Fruit fly (Drosophila melanogaster) whole organism, embryonic: ENCODE results near the gene Ndfip.
A peak's percentile ranks its signal among the peaks of the same experiment; 100 is the strongest.

ENCODE experiments used
- B-H2 ChIP-seq: fragments of 200-800 bp; sonication (Bioruptor generic); optimal IDR thresholded peaks from 2 replicates; lab custom pipeline; 2018; ENCODE audit warnings: missing biosample characterization, mild to moderate bottlenecking, missing genetic modification characterization
- CG10654 ChIP-seq: fragments of 200-800 bp; sonication (Bioruptor generic); optimal IDR thresholded peaks from 2 replicates; lab custom pipeline; 2016; ENCODE audit warnings: missing biosample characterization, missing genetic modification characterization
- CG10959 ChIP-seq: fragments of 200-800 bp; sonication (Bioruptor generic); IDR thresholded peaks from 2 replicates; pipeline ENCODE4 v1.3.6; 2022; ENCODE audit warnings: missing biosample characterization, missing genetic modification characterization
- CG10979 ChIP-seq: fragments of 200-800 bp; sonication (Bioruptor generic); optimal IDR thresholded peaks from 2 replicates; lab custom pipeline; 2018; ENCODE audit warnings: missing biosample characterization, mild to moderate bottlenecking, missing genetic modification characterization, moderate library complexity
- CG11560 ChIP-seq: fragments of 200-800 bp; sonication (Bioruptor generic); IDR thresholded peaks from 3 replicates; pipeline ENCODE4 v1.3.6; 2022; ENCODE audit warnings: missing biosample characterization, missing genetic modification characterization
- CG11695 ChIP-seq: fragments of 200-800 bp; sonication (Bioruptor generic); IDR thresholded peaks from 3 replicates; pipeline ENCODE4 v1.3.6; 2022; ENCODE audit warnings: missing biosample characterization, missing genetic modification characterization
- CG1233 ChIP-seq: fragments of 200-800 bp; sonication (Bioruptor generic); optimal IDR thresholded peaks from 4 replicates; lab custom pipeline; 2018; ENCODE audit warnings: missing biosample characterization, mild to moderate bottlenecking, missing genetic modification characterization
- CG12391 ChIP-seq: fragments of 200-800 bp; sonication (Bioruptor generic); optimal IDR thresholded peaks from 3 replicates; lab custom pipeline; 2018; ENCODE audit warnings: missing biosample characterization, mild to moderate bottlenecking, missing genetic modification characterization, moderate library complexity
- CG16779 ChIP-seq: fragments of 200-800 bp; sonication (Bioruptor generic); IDR thresholded peaks from 2 replicates; pipeline ENCODE4 v1.3.6; 2022; ENCODE audit warnings: missing biosample characterization, missing genetic modification characterization
- CG1832 ChIP-seq: fragments of 200-800 bp; sonication (Bioruptor generic); optimal IDR thresholded peaks from 2 replicates; lab custom pipeline; 2017; ENCODE audit warnings: missing biosample characterization, mild to moderate bottlenecking, missing genetic modification characterization, inconsistent platforms
- CG18619 ChIP-seq: fragments of 200-800 bp; sonication (Bioruptor generic); optimal IDR thresholded peaks from 3 replicates; lab custom pipeline; 2017; ENCODE audit warnings: missing biosample characterization, mild to moderate bottlenecking, missing genetic modification characterization
- CG3065 ChIP-seq: fragments of 200-800 bp; sonication (Bioruptor generic); optimal IDR thresholded peaks from 2 replicates; lab custom pipeline; 2016; ENCODE audit warnings: missing biosample characterization, missing genetic modification characterization
- CG34422 ChIP-seq: fragments of 200-800 bp; sonication (Bioruptor generic); IDR thresholded peaks from 3 replicates; pipeline ENCODE4 v1.3.6; 2022; ENCODE audit warnings: missing biosample characterization, missing genetic modification characterization
- CG6654 ChIP-seq: fragments of 200-800 bp; sonication (Bioruptor generic); optimal IDR thresholded peaks from 2 replicates; lab custom pipeline; 2017; ENCODE audit warnings: missing biosample characterization, mild to moderate bottlenecking, missing genetic modification characterization
- CG7786 ChIP-seq: fragments of 200-800 bp; sonication (Bioruptor generic); optimal IDR thresholded peaks from 2 replicates; lab custom pipeline; 2016; ENCODE audit warnings: missing biosample characterization, missing genetic modification characterization
- CG8388 ChIP-seq: fragments of 200-800 bp; sonication (Bioruptor generic); optimal IDR thresholded peaks from 2 replicates; lab custom pipeline; 2019; ENCODE audit warnings: missing biosample characterization, mild to moderate bottlenecking, missing genetic modification characterization, moderate library complexity
- CG9609 ChIP-seq: fragments of 200-800 bp; sonication (Bioruptor generic); optimal IDR thresholded peaks from 3 replicates; lab custom pipeline; 2016; ENCODE audit warnings: missing biosample characterization, missing genetic modification characterization
- CG9817 ChIP-seq: fragments of 200-800 bp; sonication (Bioruptor generic); optimal IDR thresholded peaks from 2 replicates; lab custom pipeline; 2018; ENCODE audit warnings: missing biosample characterization, mild to moderate bottlenecking, missing genetic modification characterization, moderate library complexity
- Dip2 ChIP-seq: fragments of 200-800 bp; sonication (Bioruptor generic); IDR thresholded peaks from 2 replicates; pipeline ENCODE4 v1.3.6; 2022; ENCODE audit warnings: missing biosample characterization, missing genetic modification characterization
- ERR ChIP-seq: fragments of 200-800 bp; sonication (Bioruptor generic); optimal IDR thresholded peaks from 2 replicates; lab custom pipeline; 2016; ENCODE audit warnings: missing biosample characterization, missing genetic modification characterization
- Fer2 ChIP-seq: fragments of 200-800 bp; sonication (Bioruptor generic); optimal IDR thresholded peaks from 2 replicates; lab custom pipeline; 2018; ENCODE audit warnings: missing biosample characterization, mild to moderate bottlenecking, missing genetic modification characterization, moderate library complexity
- Hr39 ChIP-seq: fragments of >200 bp; optimal IDR thresholded peaks from 2 replicates; lab custom pipeline; 2017
- Hr51 ChIP-seq, 2 experiments: fragments of 200-800 bp; sonication (Bioruptor generic); optimal IDR thresholded peaks; 2 replicates in 1 of 2; 3 replicates in 1 of 2; lab custom pipeline; 2016 to 2018; ENCODE audit warnings: missing biosample characterization in 2 of 2, missing genetic modification characterization in 2 of 2, mild to moderate bottlenecking in 1 of 2, moderate library complexity in 1 of 2
- Nf-YB ChIP-seq: fragments of 200-800 bp; sonication (Bioruptor generic); optimal IDR thresholded peaks from 3 replicates; lab custom pipeline; 2019; ENCODE audit warnings: missing biosample characterization, mild to moderate bottlenecking, missing genetic modification characterization, moderate library complexity
- NfI ChIP-seq: fragments of 200-800 bp; sonication (Bioruptor generic); optimal IDR thresholded peaks from 3 replicates; lab custom pipeline; 2018; ENCODE audit warnings: missing biosample characterization, mild to moderate bottlenecking, missing genetic modification characterization, moderate library complexity
- Optix ChIP-seq: fragments of 200-800 bp; sonication (Bioruptor generic); IDR thresholded peaks from 3 replicates; pipeline ENCODE4 v1.3.6; 2022; ENCODE audit warnings: missing biosample characterization, missing genetic modification characterization
- Rfx ChIP-seq: fragments of 200-800 bp; sonication (Bioruptor generic); IDR thresholded peaks from 2 replicates; pipeline ENCODE4 v1.3.6; 2022; ENCODE audit warnings: missing biosample characterization, missing genetic modification characterization
- Stat92E ChIP-seq, 3 experiments: fragments of >200 bp in 2 of 3; fragments of 200-800 bp in 1 of 3; sonication (Bioruptor generic) in 1 of 3; optimal IDR thresholded peaks; 2 replicates each; lab custom pipeline; 2017 to 2019; ENCODE audit warnings: missing biosample characterization in 3 of 3, missing genetic modification characterization in 3 of 3, mild to moderate bottlenecking in 1 of 3, moderate library complexity in 1 of 3
- Vsx1 ChIP-seq: fragments of 200-800 bp; sonication (Bioruptor generic); optimal IDR thresholded peaks from 2 replicates; lab custom pipeline; 2017; ENCODE audit warnings: missing biosample characterization, mild to moderate bottlenecking, missing genetic modification characterization, missing genetic modification reagents
- ab ChIP-seq: fragments of 200-800 bp; sonication (Bioruptor generic); optimal IDR thresholded peaks from 2 replicates; lab custom pipeline; 2016; ENCODE audit warnings: missing biosample characterization, missing genetic modification characterization
- al ChIP-seq: fragments of 200-800 bp; sonication (Bioruptor generic); IDR thresholded peaks from 2 replicates; pipeline ENCODE4 v1.3.6; 2022; ENCODE audit warnings: missing biosample characterization, missing genetic modification characterization
- cad ChIP-seq: fragments of >200 bp; optimal IDR thresholded peaks from 2 replicates; lab custom pipeline; 2017; ENCODE audit warnings: missing biosample characterization, missing genetic modification characterization
- da ChIP-seq: fragments of 200-800 bp; sonication (Bioruptor generic); optimal IDR thresholded peaks from 2 replicates; lab custom pipeline; 2016; ENCODE audit warnings: missing biosample characterization, missing genetic modification characterization
- dati ChIP-seq: fragments of 200-800 bp; sonication (Bioruptor generic); IDR thresholded peaks from 2 replicates; pipeline ENCODE4 v1.3.6; 2022; ENCODE audit warnings: missing biosample characterization, missing genetic modification characterization
- exex ChIP-seq: fragments of 200-800 bp; sonication (Bioruptor generic); optimal IDR thresholded peaks from 4 replicates; lab custom pipeline; 2018; ENCODE audit warnings: missing biosample characterization, mild to moderate bottlenecking, missing genetic modification characterization, moderate library complexity
- fd102C ChIP-seq: fragments of 200-800 bp; sonication (Bioruptor generic); optimal IDR thresholded peaks from 2 replicates; lab custom pipeline; 2018; ENCODE audit warnings: missing biosample characterization, mild to moderate bottlenecking, missing genetic modification characterization, moderate library complexity
- fd64A ChIP-seq: fragments of 200-800 bp; sonication (Bioruptor generic); optimal IDR thresholded peaks from 3 replicates; lab custom pipeline; 2018; ENCODE audit warnings: missing biosample characterization, mild to moderate bottlenecking, missing genetic modification characterization
- fd96Cb ChIP-seq: fragments of 200-800 bp; sonication (Bioruptor generic); optimal IDR thresholded peaks from 2 replicates; lab custom pipeline; 2018; ENCODE audit warnings: missing biosample characterization, mild to moderate bottlenecking, missing genetic modification characterization, moderate library complexity
- fu2 ChIP-seq: fragments of 200-800 bp; sonication (Bioruptor generic); optimal IDR thresholded peaks from 2 replicates; lab custom pipeline; 2016; ENCODE audit warnings: missing biosample characterization, missing genetic modification characterization
- grn ChIP-seq: fragments of 200-800 bp; sonication (Bioruptor generic); optimal IDR thresholded peaks from 3 replicates; lab custom pipeline; 2017; ENCODE audit warnings: missing biosample characterization, missing genetic modification characterization
- gro ChIP-seq: fragments of 200-800 bp; sonication (Bioruptor generic); optimal IDR thresholded peaks from 2 replicates; lab custom pipeline; 2016; ENCODE audit warnings: missing biosample characterization, missing genetic modification characterization
- gsb ChIP-seq: fragments of 200-800 bp; sonication (Bioruptor generic); IDR thresholded peaks from 2 replicates; pipeline ENCODE4 v1.3.6; 2022; ENCODE audit warnings: missing biosample characterization, missing genetic modification characterization
- hth ChIP-seq: fragments of >200 bp; optimal IDR thresholded peaks from 2 replicates; lab custom pipeline; 2017; ENCODE audit warnings: inconsistent platforms
- jing ChIP-seq: fragments of 200-800 bp; sonication (Bioruptor generic); optimal IDR thresholded peaks from 2 replicates; lab custom pipeline; 2018; ENCODE audit warnings: missing biosample characterization, mild to moderate bottlenecking, missing genetic modification characterization
- luna ChIP-seq: fragments of 200-800 bp; sonication (Bioruptor generic); optimal IDR thresholded peaks from 2 replicates; lab custom pipeline; 2016; ENCODE audit warnings: missing biosample characterization, missing genetic modification characterization
- mam ChIP-seq: fragments of 200-800 bp; sonication (Bioruptor generic); optimal IDR thresholded peaks from 3 replicates; lab custom pipeline; 2016; ENCODE audit warnings: missing biosample characterization, missing genetic modification characterization
- pros ChIP-seq: fragments of 200-800 bp; sonication (Bioruptor generic); optimal IDR thresholded peaks from 3 replicates; lab custom pipeline; 2019; ENCODE audit warnings: missing biosample characterization, mild to moderate bottlenecking, missing genetic modification characterization, moderate library complexity
- usp ChIP-seq: fragments of >200 bp; optimal IDR thresholded peaks from 2 replicates; lab custom pipeline; 2017; ENCODE audit warnings: missing biosample characterization, missing genetic modification characterization
- vfl ChIP-seq: fragments of 200-800 bp; sonication (Bioruptor generic); optimal IDR thresholded peaks from 2 replicates; lab custom pipeline; 2016; ENCODE audit warnings: missing biosample characterization, missing genetic modification characterization
- vnd ChIP-seq: fragments of 200-800 bp; sonication (Bioruptor generic); IDR thresholded peaks from 3 replicates; pipeline ENCODE4 v1.3.6; 2022; ENCODE audit warnings: missing biosample characterization, missing genetic modification characterization; ENCODE audit not compliant: partially characterized antibody
- vvl ChIP-seq: fragments of 200-800 bp; sonication (Bioruptor generic); IDR thresholded peaks from 2 replicates; pipeline ENCODE4 v1.3.6; 2022; ENCODE audit warnings: missing biosample characterization, missing genetic modification characterization

Gene Ndfip

dm6 chr3L:17657728-17658379 lies 3.8 kb upstream of the Ndfip start (continued):
- TF ChIP-seq NfI (peak; percentile 16), cad (no peak), CG9817 (tag; lab: Kevin White, UChicago) (no peak), vnd (no peak), gro (no peak), Dip2 (GFP tag; lab: Robert Waterston, UW) (no peak), vvl (GFP tag; lab: Robert Waterston, UW) (no peak), CG7786 (no peak), CG11695 (GFP tag; lab: Robert Waterston, UW) (0 out of 3 replicates have a peak, but pooled peaks have one; percentile 42), usp (GFP tag; lab: Kevin White, UChicago) (no peak), Hr39 (lab: Kevin White, UChicago) (no peak), CG10654 (GFP tag; lab: Kevin White, UChicago) (no peak), fd96Cb (tag; lab: Kevin White, UChicago) (peak; percentile 48), ERR (no peak), CG1233 (no peak), CG18619 (GFP tag; lab: Kevin White, UChicago) (peak; percentile 34), CG10959 (no peak), Optix (GFP tag; lab: Robert Waterston, UW) (no peak), Fer2 (tag; lab: Kevin White, UChicago) (no peak), CG3065 (GFP tag; lab: Kevin White, UChicago) (no peak), grn (GFP tag; lab: Kevin White, UChicago) (no peak), pros (GFP tag; lab: Kevin White, UChicago) (no peak), mam (GFP tag; lab: Kevin White, UChicago) (peak; percentile 16), al (GFP tag; lab: Robert Waterston, UW) (no peak), B-H2 (GFP tag; lab: Kevin White, UChicago) (no peak), fd102C (GFP tag; lab: Kevin White, UChicago) (no peak), CG9609 (GFP tag; lab: Kevin White, UChicago) (no peak), luna (GFP tag; lab: Kevin White, UChicago) (peak; percentile 19), Nf-YB (GFP tag; lab: Kevin White, UChicago) (no peak), vfl (GFP tag; lab: Kevin White, UChicago) (no peak), dati (GFP tag; lab: Robert Waterston, UW) (no peak), CG34422 (GFP tag; lab: Robert Waterston, UW) (no peak), CG1832 (GFP tag; lab: Kevin White, UChicago) (no peak), fu2 (GFP tag; lab: Kevin White, UChicago) (no peak), CG16779 (GFP tag; lab: Robert Waterston, UW) (no peak), Stat92E (GFP tag; optimal IDR thresholded peaks at IDR 0.05; lab: Kevin White, UChicago) (no peak), CG12391 (peak; percentile 42), ab (GFP tag; lab: Kevin White, UChicago) (no peak), exex (tag; lab: Kevin White, UChicago) (no peak), fd64A (no peak), Hr51 (GFP tag; optimal IDR thresholded peaks at IDR 0.05; lab: Kevin White, UChicago) (peak in 1 of 2 experiments; percentile 59), CG10979 (tag; lab: Kevin White, UChicago) (peak; percentile 58), gsb (GFP tag; lab: Robert Waterston, UW) (no peak), da (GFP tag; lab: Kevin White, UChicago) (no peak), CG8388 (peak; percentile 27), Vsx1 (GFP tag; lab: Kevin White, UChicago) (no peak), CG11560 (tag; lab: Robert Waterston, UW) (no peak), jing (GFP tag; lab: Kevin White, UChicago) (no peak), Rfx (GFP tag; lab: Robert Waterston, UW) (0 out of 2 replicates have a peak, but pooled peaks have one; percentile 4), CG6654 (GFP tag; lab: Kevin White, UChicago) (peak; percentile 17), hth (no peak)
